Fruit fly (Drosophila melanogaster) whole organism, prepupa: ENCODE measurements around the gene Bulli.

ENCODE experiments used
- Blimp-1 ChIP-seq: fragments of 200-800 bp; sonication (Bioruptor generic); optimal IDR thresholded peaks from 3 replicates; lab custom pipeline; 2017; ENCODE audit warnings: missing biosample characterization, missing genetic modification characterization, mild to moderate bottlenecking, moderate library complexity, missing genetic modification reagents
- CG10631 ChIP-seq: fragments of 200-800 bp; sonication (Bioruptor generic); optimal IDR thresholded peaks from 2 replicates; lab custom pipeline; 2016; ENCODE audit warnings: missing biosample characterization, missing genetic modification characterization
- CG11294 ChIP-seq: fragments of 200-800 bp; sonication (Bioruptor generic); IDR thresholded peaks from 2 replicates; pipeline ENCODE4 v1.3.6; 2022; ENCODE audit warnings: missing biosample characterization, missing genetic modification characterization
- CG11762 ChIP-seq: fragments of 200-800 bp; sonication (Bioruptor generic); optimal IDR thresholded peaks from 3 replicates; lab custom pipeline; 2016; ENCODE audit warnings: missing biosample characterization, missing genetic modification characterization; ENCODE audit not compliant: insufficient read depth
- CG11902 ChIP-seq: fragments of 200-800 bp; sonication (Bioruptor generic); optimal IDR thresholded peaks from 3 replicates; lab custom pipeline; 2016; ENCODE audit warnings: missing biosample characterization, missing genetic modification characterization
- CG15336 ChIP-seq: fragments of 200-800 bp; sonication (Bioruptor generic); IDR thresholded peaks from 2 replicates; pipeline ENCODE4 v1.3.6; 2022; ENCODE audit warnings: missing biosample characterization, missing genetic modification characterization
- CG1621 ChIP-seq: fragments of 200-800 bp; sonication (Bioruptor generic); optimal IDR thresholded peaks from 3 replicates; lab custom pipeline; 2018; ENCODE audit warnings: missing biosample characterization, mild to moderate bottlenecking, missing genetic modification characterization
- CG16779 ChIP-seq: fragments of 200-800 bp; sonication (Bioruptor generic); optimal IDR thresholded peaks from 3 replicates; lab custom pipeline; 2017; ENCODE audit warnings: missing biosample characterization, mild to moderate bottlenecking, missing genetic modification characterization
- CG3032 ChIP-seq: fragments of 200-800 bp; optimal IDR thresholded peaks from 2 replicates; lab custom pipeline; 2019; ENCODE audit warnings: missing biosample characterization, mild to moderate bottlenecking, missing genetic modification characterization, moderate library complexity
- CG31627 ChIP-seq: fragments of 200-800 bp; sonication (Bioruptor generic); optimal IDR thresholded peaks from 3 replicates; lab custom pipeline; 2016; ENCODE audit warnings: missing biosample characterization, missing genetic modification characterization
- CG32006 ChIP-seq: fragments of 200-800 bp; sonication (Bioruptor generic); optimal IDR thresholded peaks from 3 replicates; lab custom pipeline; 2017; ENCODE audit warnings: missing biosample characterization, mild to moderate bottlenecking, missing genetic modification characterization
- CG34406 ChIP-seq: fragments of 200-800 bp; sonication (Bioruptor generic); optimal IDR thresholded peaks from 3 replicates; lab custom pipeline; 2016; ENCODE audit warnings: missing biosample characterization, missing genetic modification characterization
- CG3919 ChIP-seq: fragments of 200-800 bp; sonication (Bioruptor generic); optimal IDR thresholded peaks from 3 replicates; lab custom pipeline; 2016; ENCODE audit warnings: missing biosample characterization, missing genetic modification characterization
- CG4318 ChIP-seq: fragments of 200-800 bp; sonication (Bioruptor generic); optimal IDR thresholded peaks from 3 replicates; lab custom pipeline; 2017; ENCODE audit warnings: missing biosample characterization, mild to moderate bottlenecking, missing genetic modification characterization
- CG6163 ChIP-seq: fragments of 200-800 bp; sonication (Bioruptor generic); IDR thresholded peaks from 3 replicates; pipeline ENCODE4 v1.3.6; 2022; ENCODE audit warnings: missing biosample characterization, missing genetic modification characterization
- CG6792 ChIP-seq: fragments of 200-800 bp; sonication (Bioruptor generic); optimal IDR thresholded peaks from 3 replicates; lab custom pipeline; 2016; ENCODE audit warnings: missing biosample characterization, missing genetic modification characterization
- CG6808 ChIP-seq: fragments of 200-800 bp; sonication (Bioruptor generic); optimal IDR thresholded peaks from 3 replicates; lab custom pipeline; 2017; ENCODE audit warnings: missing biosample characterization, missing genetic modification characterization, mild to moderate bottlenecking, moderate library complexity, missing genetic modification reagents
- CG7368 ChIP-seq: fragments of 200-800 bp; sonication (Bioruptor generic); optimal IDR thresholded peaks from 3 replicates; lab custom pipeline; 2016; ENCODE audit warnings: missing biosample characterization, missing genetic modification characterization
- CG8119 ChIP-seq: fragments of 200-800 bp; sonication (Bioruptor generic); IDR thresholded peaks from 3 replicates; pipeline ENCODE4 v1.3.6; 2022; ENCODE audit warnings: missing biosample characterization, missing genetic modification characterization
- CG8319 ChIP-seq: fragments of 200-800 bp; sonication (Bioruptor generic); optimal IDR thresholded peaks from 3 replicates; lab custom pipeline; 2016; ENCODE audit warnings: missing biosample characterization, missing genetic modification characterization
- CG9139 ChIP-seq: fragments of 200-800 bp; sonication (Bioruptor generic); optimal IDR thresholded peaks from 3 replicates; lab custom pipeline; 2017; ENCODE audit warnings: missing biosample characterization, mild to moderate bottlenecking, missing genetic modification characterization
- Eip75B ChIP-seq: fragments of 200-800 bp; sonication (Bioruptor generic); optimal IDR thresholded peaks from 3 replicates; lab custom pipeline; 2016; ENCODE audit warnings: missing biosample characterization, missing genetic modification characterization
- Eip78C ChIP-seq: fragments of 200-800 bp; sonication (Bioruptor generic); peaks from one replicate; lab custom pipeline; 2016; ENCODE audit warnings: missing biosample characterization, missing genetic modification characterization
- Eip93F ChIP-seq: fragments of 200-800 bp; sonication (Bioruptor generic); optimal IDR thresholded peaks from 2 replicates; lab custom pipeline; 2016; ENCODE audit warnings: missing biosample characterization, mild to moderate bottlenecking, missing genetic modification characterization
- Ets21C ChIP-seq: fragments of 200-800 bp; sonication (Bioruptor generic); optimal IDR thresholded peaks from 3 replicates; lab custom pipeline; 2016; ENCODE audit warnings: missing biosample characterization, missing genetic modification characterization
- Hr38 ChIP-seq: sonication (Bioruptor generic); optimal IDR thresholded peaks from 2 replicates; lab custom pipeline; 2016; ENCODE audit warnings: missing biosample characterization, missing genetic modification characterization
- Hr39 ChIP-seq: fragments of 200-800 bp; sonication (Bioruptor generic); optimal IDR thresholded peaks from 2 replicates; lab custom pipeline; 2016; ENCODE audit warnings: missing biosample characterization, missing genetic modification characterization
- Hr4 ChIP-seq: fragments of 200-800 bp; sonication (Bioruptor generic); optimal IDR thresholded peaks from 3 replicates; lab custom pipeline; 2016; ENCODE audit warnings: missing biosample characterization, missing genetic modification characterization
- Lpt ChIP-seq: fragments of 200-800 bp; sonication (Bioruptor generic); optimal IDR thresholded peaks from 3 replicates; lab custom pipeline; 2016; ENCODE audit warnings: missing biosample characterization, missing genetic modification characterization
- Met ChIP-seq: fragments of 200-800 bp; sonication (Bioruptor generic); optimal IDR thresholded peaks from 3 replicates; lab custom pipeline; 2016; ENCODE audit warnings: missing biosample characterization, missing genetic modification characterization
- OdsH ChIP-seq: fragments of 200-800 bp; sonication (Bioruptor generic); optimal IDR thresholded peaks from 3 replicates; lab custom pipeline; 2016; ENCODE audit warnings: missing biosample characterization, missing genetic modification characterization
- Smox ChIP-seq: fragments of 200-800 bp; sonication (Bioruptor generic); optimal IDR thresholded peaks from 3 replicates; lab custom pipeline; 2016; ENCODE audit warnings: missing biosample characterization, missing genetic modification characterization
- Sox102F ChIP-seq: fragments of 200-800 bp; sonication (Bioruptor generic); optimal IDR thresholded peaks from 2 replicates; lab custom pipeline; 2016; ENCODE audit warnings: missing biosample characterization, mild to moderate bottlenecking, missing genetic modification characterization
- achi ChIP-seq: fragments of 200-800 bp; sonication (Bioruptor generic); optimal IDR thresholded peaks from 3 replicates; lab custom pipeline; 2016; ENCODE audit warnings: missing biosample characterization, missing genetic modification characterization
- acj6 ChIP-seq: fragments of 200-800 bp; sonication (Bioruptor generic); optimal IDR thresholded peaks from 3 replicates; lab custom pipeline; 2016; ENCODE audit warnings: missing biosample characterization, missing genetic modification characterization
- cyc ChIP-seq: fragments of 200-800 bp; sonication (Bioruptor generic); optimal IDR thresholded peaks from 3 replicates; lab custom pipeline; 2016; ENCODE audit warnings: missing biosample characterization, missing genetic modification characterization
- dac ChIP-seq: fragments of 200-800 bp; sonication (Bioruptor generic); optimal IDR thresholded peaks from 2 replicates; lab custom pipeline; 2017; ENCODE audit warnings: missing biosample characterization, mild to moderate bottlenecking, missing genetic modification characterization
- dsx ChIP-seq: fragments of 200-800 bp; optimal IDR thresholded peaks from 3 replicates; lab custom pipeline; 2019; ENCODE audit warnings: missing biosample characterization, mild to moderate bottlenecking, missing genetic modification characterization, moderate library complexity; ENCODE audit not compliant: poor library complexity, severe bottlenecking
- eg ChIP-seq: fragments of 200-800 bp; sonication (Bioruptor generic); IDR thresholded peaks from 3 replicates; pipeline ENCODE4 v1.3.6; 2022; ENCODE audit warnings: missing biosample characterization, missing genetic modification characterization
- esn ChIP-seq: fragments of 200-800 bp; sonication (Bioruptor generic); optimal IDR thresholded peaks from 2 replicates; lab custom pipeline; 2016; ENCODE audit warnings: missing biosample characterization, mild to moderate bottlenecking, missing genetic modification characterization, moderate library complexity
- fd59A ChIP-seq: fragments of 200-800 bp; sonication (Bioruptor generic); optimal IDR thresholded peaks from 2 replicates; lab custom pipeline; 2017; ENCODE audit warnings: missing biosample characterization, mild to moderate bottlenecking, missing genetic modification characterization, missing genetic modification reagents
- fd85E ChIP-seq: fragments of 200-800 bp; sonication (Bioruptor generic); optimal IDR thresholded peaks from 3 replicates; lab custom pipeline; 2016; ENCODE audit warnings: missing biosample characterization, missing genetic modification characterization
- fkh ChIP-seq: fragments of 200-800 bp; sonication (Bioruptor generic); optimal IDR thresholded peaks from 3 replicates; lab custom pipeline; 2017; ENCODE audit warnings: missing biosample characterization, mild to moderate bottlenecking, missing genetic modification characterization, moderate library complexity
- lz ChIP-seq: fragments of 200-800 bp; sonication (Bioruptor generic); optimal IDR thresholded peaks from 3 replicates; lab custom pipeline; 2016; ENCODE audit warnings: missing biosample characterization, missing genetic modification characterization
- net ChIP-seq: fragments of 200-800 bp; sonication (Bioruptor generic); optimal IDR thresholded peaks from 3 replicates; lab custom pipeline; 2016; ENCODE audit warnings: missing biosample characterization, missing genetic modification characterization
- salr ChIP-seq, 2 experiments: fragments of 200-800 bp; sonication (Bioruptor generic); optimal IDR thresholded peaks; 3 replicates each; lab custom pipeline; 2016 to 2018; ENCODE audit warnings: missing biosample characterization in 2 of 2, missing genetic modification characterization in 2 of 2, mild to moderate bottlenecking in 1 of 2
- spab ChIP-seq: fragments of 200-800 bp; sonication (Bioruptor generic); optimal IDR thresholded peaks from 2 replicates; lab custom pipeline; 2017; ENCODE audit warnings: missing biosample characterization, mild to moderate bottlenecking, missing genetic modification characterization, missing genetic modification reagents
- ss ChIP-seq, 2 experiments: fragments of 200-800 bp; sonication (Bioruptor generic); optimal IDR thresholded peaks; 2 replicates in 1 of 2; 3 replicates in 1 of 2; lab custom pipeline; 2017 to 2018; ENCODE audit warnings: mild to moderate bottlenecking in 2 of 2, missing biosample characterization in 2 of 2, missing genetic modification characterization in 2 of 2, moderate library complexity in 1 of 2
- svp ChIP-seq: fragments of 200-800 bp; sonication (Bioruptor generic); peaks from one replicate; lab custom pipeline; 2016; ENCODE audit warnings: missing biosample characterization, missing genetic modification characterization
- vri ChIP-seq: fragments of 200-800 bp; sonication (Bioruptor generic); optimal IDR thresholded peaks from 3 replicates; lab custom pipeline; 2016; ENCODE audit warnings: missing biosample characterization, mild to moderate bottlenecking, missing genetic modification characterization

Gene Bulli

dm6 chr3L:6458725-6459124 is 29.8 kb upstream of the Bulli start (continued):
- TF ChIP-seq fd59A (GFP tag; lab: Kevin White, UChicago) (peak; percentile 32), CG6163 (GFP tag; lab: Robert Waterston, UW) (peak; percentile 65; the same call in 2 of the 3 replicates), CG10631 (peak; percentile 69), net (GFP tag; lab: Kevin White, UChicago) (peak; percentile 64), Hr39 (GFP tag; lab: Kevin White, UChicago) (peak; percentile 0), Eip78C (GFP tag; lab: Kevin White, UChicago) (peak; percentile 88), lz (GFP tag; lab: Kevin White, UChicago) (no peak), CG6792 (peak; percentile 54)
- TF ChIP-seq, all 60 proteins: peak for 37

dm6 chr3L:6462199-6462598 is 26.3 kb upstream of the Bulli start:
- TF ChIP-seq OdsH (GFP tag; lab: Kevin White, UChicago) (no peak), fd85E (GFP tag; lab: Kevin White, UChicago) (no peak), Ets21C (GFP tag; lab: Kevin White, UChicago) (no peak), salr (GFP tag; optimal IDR thresholded peaks at IDR 0.05; lab: Kevin White, UChicago) (no peak), CG7368 (GFP tag; lab: Kevin White, UChicago) (no peak), CG1621 (tag; lab: Kevin White, UChicago) (no peak), Hr38 (GFP tag; lab: Kevin White, UChicago) (no peak), Eip78C (GFP tag; lab: Kevin White, UChicago) (peak; percentile 71), Hr4 (GFP tag; lab: Kevin White, UChicago) (peak; percentile 27), CG3032 (no peak), achi (GFP tag; lab: Kevin White, UChicago) (no peak), CG6163 (GFP tag; lab: Robert Waterston, UW) (no peak), CG31627 (GFP tag; lab: Kevin White, UChicago) (no peak), CG8319 (GFP tag; lab: Kevin White, UChicago) (no peak), CG16779 (tag; lab: Kevin White, UChicago) (no peak), CG11294 (no peak), Met (no peak), CG8119 (GFP tag; lab: Robert Waterston, UW) (0 out of 3 replicates have a peak, but pooled peaks have one; percentile 21), svp (GFP tag; lab: Kevin White, UChicago) (peak; percentile 66), CG4318 (GFP tag; lab: Kevin White, UChicago) (no peak), esn (GFP tag; lab: Kevin White, UChicago) (peak; percentile 18), eg (GFP tag; lab: Robert Waterston, UW) (0 out of 3 replicates have a peak, but pooled peaks have one; percentile 14), CG34406 (GFP tag; lab: Kevin White, UChicago) (no peak), CG15336 (GFP tag; lab: Robert Waterston, UW) (peak; percentile 58), CG11762 (GFP tag; lab: Kevin White, UChicago) (no peak), CG11902 (GFP tag; lab: Kevin White, UChicago) (no peak), CG6792 (no peak), Lpt (GFP tag; lab: Kevin White, UChicago) (no peak), fd59A (GFP tag; lab: Kevin White, UChicago) (no peak), Blimp-1 (GFP tag; lab: Kevin White, UChicago) (no peak), vri (GFP tag; lab: Kevin White, UChicago) (peak; percentile 2), CG9139 (GFP tag; lab: Kevin White, UChicago) (no peak), spab (GFP tag; lab: Kevin White, UChicago) (no peak), CG3919 (GFP tag; lab: Kevin White, UChicago) (no peak), ss (GFP tag; optimal IDR thresholded peaks at IDR 0.05; lab: Kevin White, UChicago) (no peak), fkh (GFP tag; lab: Kevin White, UChicago) (no peak), Eip75B (GFP tag; lab: Kevin White, UChicago) (no peak), Hr39 (GFP tag; lab: Kevin White, UChicago) (no peak), Sox102F (GFP tag; lab: Kevin White, UChicago) (no peak), acj6 (GFP tag; lab: Kevin White, UChicago) (no peak), Smox (GFP tag; lab: Kevin White, UChicago) (peak; percentile 17), dsx (no peak), CG6808 (GFP tag; lab: Kevin White, UChicago) (no peak), cyc (GFP tag; lab: Kevin White, UChicago) (no peak), net (GFP tag; lab: Kevin White, UChicago) (no peak), CG32006 (GFP tag; lab: Kevin White, UChicago) (peak; percentile 47), dac (no peak), Eip93F (no peak)
